Worm (Caenorhabditis elegans) whole organism, mixed stage, embryonic: ENCODE data around the gene golg-4.

ENCODE experiments used
- M03D4.4 ChIP-seq: sonication (generic microtip); optimal IDR thresholded peaks from 2 replicates; lab custom pipeline; 2017; ENCODE audit warnings: mild to moderate bottlenecking, missing genetic modification characterization, missing compliant biosample characterization
- bed-3 ChIP-seq: fragments of 200-800 bp; sonication (Bioruptor generic); optimal IDR thresholded peaks from 3 replicates; lab custom pipeline; 2018; ENCODE audit warnings: mild to moderate bottlenecking, missing genetic modification characterization, moderate library complexity, missing compliant biosample characterization
- blmp-1 ChIP-seq: fragments of 150-350 bp; optimal IDR thresholded peaks from 2 replicates; lab custom pipeline; 2014; ENCODE audit warnings: missing biosample characterization, missing genetic modification characterization
- ceh-39 ChIP-seq: fragments of 150-350 bp; optimal IDR thresholded peaks from 2 replicates; lab custom pipeline; 2014; ENCODE audit warnings: missing biosample characterization, missing genetic modification characterization
- ceh-43 ChIP-seq: fragments of 200-800 bp; sonication (Bioruptor generic); optimal IDR thresholded peaks from 2 replicates; lab custom pipeline; 2018; ENCODE audit warnings: mild to moderate bottlenecking, missing genetic modification characterization, moderate library complexity, missing compliant biosample characterization
- ceh-83 ChIP-seq: fragments of 200-800 bp; sonication (Bioruptor generic); optimal IDR thresholded peaks from 2 replicates; lab custom pipeline; 2018; ENCODE audit warnings: mild to moderate bottlenecking, missing genetic modification characterization, missing compliant biosample characterization
- ces-1 ChIP-seq: fragments of 150-350 bp; optimal IDR thresholded peaks from 2 replicates; lab custom pipeline; 2014; ENCODE audit warnings: missing biosample characterization, missing genetic modification reagents, missing genetic modification characterization
- cnd-1 ChIP-seq: fragments of 200-800 bp; sonication (Bioruptor generic); optimal IDR thresholded peaks from 2 replicates; lab custom pipeline; 2018; ENCODE audit warnings: mild to moderate bottlenecking, missing genetic modification characterization, missing compliant biosample characterization
- drap-1 ChIP-seq: fragments of 200-800 bp; sonication (Bioruptor generic); optimal IDR thresholded peaks from 3 replicates; lab custom pipeline; 2018; ENCODE audit warnings: mild to moderate bottlenecking, missing genetic modification characterization, missing compliant biosample characterization
- elt-1 ChIP-seq: sonication (generic microtip); optimal IDR thresholded peaks from 2 replicates; lab custom pipeline; 2017; ENCODE audit warnings: missing genetic modification characterization, mild to moderate bottlenecking, missing compliant biosample characterization, antibody characterized with exemption, moderate library complexity, borderline replicate concordance; ENCODE audit not compliant: insufficient read depth
- elt-3 ChIP-seq: fragments of 150-350 bp; optimal IDR thresholded peaks from 2 replicates; lab custom pipeline; 2014; ENCODE audit warnings: missing biosample characterization, missing genetic modification characterization
- flh-1 ChIP-seq: fragments of 200-800 bp; sonication (Bioruptor generic); optimal IDR thresholded peaks from 2 replicates; lab custom pipeline; 2018; ENCODE audit warnings: mild to moderate bottlenecking, missing genetic modification characterization, moderate library complexity, missing compliant biosample characterization
- ham-2 ChIP-seq: fragments of 200-800 bp; sonication (Bioruptor generic); optimal IDR thresholded peaks from 2 replicates; lab custom pipeline; 2018; ENCODE audit warnings: mild to moderate bottlenecking, missing genetic modification characterization, missing compliant biosample characterization
- hlh-1 ChIP-seq: fragments of 150-350 bp; optimal IDR thresholded peaks from 2 replicates; lab custom pipeline; 2014; ENCODE audit warnings: missing biosample characterization, missing genetic modification reagents, missing genetic modification characterization
- lin-13 ChIP-seq: fragments of 150-350 bp; optimal IDR thresholded peaks from 2 replicates; lab custom pipeline; 2014; ENCODE audit warnings: missing biosample characterization, missing genetic modification characterization
- lin-32 ChIP-seq: fragments of 200-800 bp; sonication (Bioruptor generic); optimal IDR thresholded peaks from 2 replicates; lab custom pipeline; 2018; ENCODE audit warnings: mild to moderate bottlenecking, missing genetic modification characterization, missing compliant biosample characterization
- lsy-2 ChIP-seq: fragments of 150-350 bp; optimal IDR thresholded peaks from 2 replicates; lab custom pipeline; 2014; ENCODE audit warnings: missing biosample characterization, missing genetic modification characterization
- mab-5 ChIP-seq: fragments of 150-350 bp; optimal IDR thresholded peaks from 2 replicates; lab custom pipeline; 2014; ENCODE audit warnings: missing biosample characterization, missing genetic modification characterization
- mep-1 ChIP-seq: fragments of 150-350 bp; optimal IDR thresholded peaks from 2 replicates; lab custom pipeline; 2017; ENCODE audit warnings: missing biosample characterization, missing genetic modification reagents, missing genetic modification characterization, inconsistent platforms
- mls-2 ChIP-seq: sonication (generic microtip); optimal IDR thresholded peaks from 2 replicates; lab custom pipeline; 2016; ENCODE audit warnings: mild to moderate bottlenecking, missing genetic modification characterization, moderate library complexity, missing compliant biosample characterization
- nhr-12 ChIP-seq: fragments of 150-350 bp; optimal IDR thresholded peaks from 2 replicates; lab custom pipeline; 2014; ENCODE audit warnings: missing biosample characterization, missing genetic modification characterization
- nhr-2 ChIP-seq: fragments of 150-350 bp; optimal IDR thresholded peaks from 2 replicates; lab custom pipeline; 2014; ENCODE audit warnings: missing biosample characterization, missing genetic modification characterization
- nhr-237 ChIP-seq: fragments of 150-350 bp; optimal IDR thresholded peaks from 2 replicates; lab custom pipeline; 2014; ENCODE audit warnings: missing biosample characterization, missing genetic modification characterization
- nhr-28 ChIP-seq: fragments of 150-350 bp; optimal IDR thresholded peaks from 2 replicates; lab custom pipeline; 2014; ENCODE audit warnings: missing biosample characterization, missing genetic modification characterization
- nhr-76 ChIP-seq: sonication (generic microtip); optimal IDR thresholded peaks from 2 replicates; lab custom pipeline; 2017; ENCODE audit warnings: missing biosample characterization, missing genetic modification characterization
- pha-4 ChIP-seq: fragments of 150-350 bp; optimal IDR thresholded peaks from 2 replicates; lab custom pipeline; 2018; ENCODE audit warnings: missing biosample characterization, missing genetic modification reagents, missing genetic modification characterization
- sem-2 ChIP-seq: fragments of 200-800 bp; sonication (Bioruptor generic); optimal IDR thresholded peaks from 2 replicates; lab custom pipeline; 2018; ENCODE audit warnings: mild to moderate bottlenecking, missing genetic modification characterization, missing compliant biosample characterization
- sptf-1 ChIP-seq: sonication (generic microtip); optimal IDR thresholded peaks from 2 replicates; lab custom pipeline; 2017; ENCODE audit warnings: mild to moderate bottlenecking, missing genetic modification characterization, moderate library complexity, missing compliant biosample characterization
- tbx-8 ChIP-seq: fragments of 200-800 bp; sonication (Bioruptor generic); optimal IDR thresholded peaks from 2 replicates; lab custom pipeline; 2018; ENCODE audit warnings: mild to moderate bottlenecking, missing genetic modification characterization, moderate library complexity, missing compliant biosample characterization
- unc-120 ChIP-seq: sonication (generic microtip); optimal IDR thresholded peaks from 2 replicates; lab custom pipeline; 2017; ENCODE audit warnings: missing genetic modification characterization, missing compliant biosample characterization; ENCODE audit not compliant: poor library complexity, severe bottlenecking
- unc-39 ChIP-seq: fragments of 150-350 bp; optimal IDR thresholded peaks from 2 replicates; lab custom pipeline; 2014; ENCODE audit warnings: missing biosample characterization, missing genetic modification characterization
- unc-62 ChIP-seq: fragments of 150-350 bp; optimal IDR thresholded peaks from 2 replicates; lab custom pipeline; 2014; ENCODE audit warnings: missing biosample characterization, missing genetic modification reagents, missing genetic modification characterization
- zip-8 ChIP-seq: fragments of 150-350 bp; optimal IDR thresholded peaks from 2 replicates; lab custom pipeline; 2014; ENCODE audit warnings: missing biosample characterization, missing genetic modification characterization
- ztf-11 ChIP-seq: fragments of 150-350 bp; optimal IDR thresholded peaks from 2 replicates; lab custom pipeline; 2014; ENCODE audit warnings: missing biosample characterization, missing genetic modification characterization

golg-4 gene

ce11 chrIII:3370770-3371169 is 34.6 kb upstream of the golg-4 start:
- TF ChIP-seq nhr-28 (tag; lab: Kevin White, UChicago), result no peak
- no peak for TF ChIP-seq ham-2 (GFP tag; lab: Kevin White, UChicago)

- TF ChIP-seq ceh-83 (GFP tag; lab: Kevin White, UChicago) (no peak), cnd-1 (tag; lab: Kevin White, UChicago) (no peak), M03D4.4 (tag; lab: Kevin White, UChicago) (no peak), ztf-11 (tag; lab: Kevin White, UChicago) (no peak), mls-2 (tag; lab: Kevin White, UChicago) (no peak), mep-1 (tag; lab: Kevin White, UChicago) (no peak), sptf-1 (tag; lab: Kevin White, UChicago) (no peak), lsy-2 (tag; lab: Kevin White, UChicago) (no peak), lin-32 (GFP tag; lab: Kevin White, UChicago) (no peak), flh-1 (no peak), bed-3 (GFP tag; lab: Kevin White, UChicago) (no peak), nhr-12 (tag; lab: Kevin White, UChicago) (no peak), unc-62 (GFP tag; lab: Kevin White, UChicago) (no peak), ces-1 (no peak)
Measured at ce11 chrIII:3372278-3372677, 33.1 kb upstream of the golg-4 start.

- TF ChIP-seq zip-8 (tag; lab: Kevin White, UChicago), result peak; percentile 100
- TF ChIP-seq pha-4, result no peak
Measured at ce11 chrIII:3377134-3377533, 28.2 kb upstream of the golg-4 start.

ce11 chrIII:3377700-3378099 is 27.7 kb upstream of the golg-4 start:
- no peak for TF ChIP-seq lin-32 (GFP tag; lab: Kevin White, UChicago)

ce11 chrIII:3381866-3382265 is 23.5 kb upstream of the golg-4 start:
- TF ChIP-seq nhr-76 (tag; lab: Kevin White, UChicago) (no peak), flh-1 (no peak), pha-4 (no peak), drap-1 (GFP tag; lab: Kevin White, UChicago) (no peak), mls-2 (tag; lab: Kevin White, UChicago) (no peak), elt-3 (tag; lab: Kevin White, UChicago) (no peak), nhr-237 (tag; lab: Kevin White, UChicago) (no peak), mab-5 (tag; lab: Kevin White, UChicago) (no peak), nhr-28 (tag; lab: Kevin White, UChicago) (no peak), nhr-2 (tag; lab: Kevin White, UChicago) (no peak), ham-2 (GFP tag; lab: Kevin White, UChicago) (no peak), zip-8 (tag; lab: Kevin White, UChicago) (no peak), lin-32 (GFP tag; lab: Kevin White, UChicago) (no peak), lsy-2 (tag; lab: Kevin White, UChicago) (no peak)

- TF ChIP-seq ceh-43, result no peak
- no peak for TF ChIP-seq ces-1
- TF ChIP-seq unc-120 (tag; lab: Kevin White, UChicago), result no peak
- no peak for TF ChIP-seq lin-13 (tag; lab: Kevin White, UChicago)
- no peak for TF ChIP-seq bed-3 (GFP tag; lab: Kevin White, UChicago)
- no peak for TF ChIP-seq ceh-39 (tag; lab: Kevin White, UChicago)
- no peak for TF ChIP-seq unc-39 (tag; lab: Kevin White, UChicago)
Measured at ce11 chrIII:3382465-3382864, 22.9 kb upstream of the golg-4 start.

- TF ChIP-seq unc-120 (tag; lab: Kevin White, UChicago) (peak; percentile 49), ceh-43 (no peak), elt-1 (no peak), bed-3 (GFP tag; lab: Kevin White, UChicago) (no peak), nhr-2 (tag; lab: Kevin White, UChicago) (no peak), flh-1 (no peak), drap-1 (GFP tag; lab: Kevin White, UChicago) (peak; percentile 57), mls-2 (tag; lab: Kevin White, UChicago) (peak; percentile 34), blmp-1 (tag; lab: Kevin White, UChicago) (no peak), sptf-1 (tag; lab: Kevin White, UChicago) (peak; percentile 13), hlh-1 (tag; lab: Kevin White, UChicago) (no peak), unc-62 (GFP tag; lab: Kevin White, UChicago) (peak; percentile 48), tbx-8 (no peak), cnd-1 (tag; lab: Kevin White, UChicago) (peak; percentile 43), ham-2 (GFP tag; lab: Kevin White, UChicago) (no peak), sem-2 (GFP tag; lab: Kevin White, UChicago) (peak; percentile 39), ztf-11 (tag; lab: Kevin White, UChicago) (no peak), mep-1 (tag; lab: Kevin White, UChicago) (no peak), lin-13 (tag; lab: Kevin White, UChicago) (no peak), ceh-39 (tag; lab: Kevin White, UChicago) (no peak)
Measured at ce11 chrIII:3389426-3390020, 15.8 kb upstream of the golg-4 start, which contains the start of the genes elmd-1 and hecw-1. elmd-1 (plus strand) TSS chrIII:3389919. hecw-1 (minus strand) TSS chrIII:3389970.
